4 fruit fly cellular contexts compared by ENCODE assay signal in the genomic region with DNA sequence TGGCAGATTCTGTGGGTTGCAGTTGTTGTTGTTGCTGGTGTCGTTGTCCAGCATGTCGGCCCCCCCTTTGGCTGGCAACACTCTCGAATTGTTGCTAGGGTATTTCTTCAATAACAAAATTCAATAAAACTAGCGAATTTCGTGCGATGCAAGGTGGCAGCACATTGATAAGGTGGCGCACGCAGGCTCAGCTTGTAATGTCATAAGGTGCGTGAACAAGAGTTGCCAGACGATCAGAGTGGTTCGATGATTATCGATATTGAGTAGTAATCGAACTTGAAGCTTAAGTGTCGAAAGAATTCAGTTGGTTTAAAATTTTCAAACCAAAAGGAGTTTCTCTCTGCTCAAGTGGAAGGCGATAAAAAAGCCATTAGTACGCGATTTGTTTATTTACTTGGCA.
TF ChIP-seq lines count a peak whose summit lies in the region.

Gene CG2701, minus strand, starts transcription at position 206 of the 400 bp plus-strand sequence.

- peak; percentile 2 for TF ChIP-seq CTCF in whole organism, embryonic (GFP tag; optimal IDR thresholded peaks at IDR 0.05; lab: Kevin White, UChicago)

TF ChIP-seq in whole organism, adult, 20 proteins besides CTCF, POLR2A, EP300 and RAD21:
- TF ChIP-seq bab1 (GFP tag; optimal IDR thresholded peaks at IDR 0.05; lab: Kevin White, UChicago) (peak; percentile 72), Hr96 (GFP tag; optimal IDR thresholded peaks at IDR 0.05; lab: Kevin White, UChicago) (no peak), CG11617 (GFP tag; optimal IDR thresholded peaks at IDR 0.05; lab: Kevin White, UChicago) (no peak), pad (GFP tag; optimal IDR thresholded peaks at IDR 0.05; lab: Kevin White, UChicago) (no peak), CG33017 (tag; optimal IDR thresholded peaks at IDR 0.05; lab: Kevin White, UChicago) (no peak), toe (GFP tag; optimal IDR thresholded peaks at IDR 0.05; lab: Kevin White, UChicago) (no peak), CG1620 (GFP tag; optimal IDR thresholded peaks at IDR 0.05; lab: Kevin White, UChicago) (peak; percentile 19), tj (GFP tag; optimal IDR thresholded peaks at IDR 0.05; lab: Kevin White, UChicago) (no peak), Mnt (GFP tag; optimal IDR thresholded peaks at IDR 0.05; lab: Kevin White, UChicago) (peak; percentile 40), cnc (optimal IDR thresholded peaks at IDR 0.05; lab: Kevin White, UChicago) (no peak)
TF ChIP-seq in whole organism, adult: peak in this region for 3.

TF ChIP-seq in whole organism, embryonic, 481 proteins besides CTCF, POLR2A, EP300 and RAD21 (continues in another document):
- TF ChIP-seq CG10366 (GFP tag; IDR thresholded peaks at IDR 0.05; lab: Robert Waterston, UW) (no peak), Myb (GFP tag; optimal IDR thresholded peaks at IDR 0.05; lab: Kevin White, UChicago) (peak; percentile 94), CG2116 (GFP tag; optimal IDR thresholded peaks at IDR 0.05; lab: Kevin White, UChicago) (peak; percentile 57), nom (GFP tag; optimal IDR thresholded peaks at IDR 0.05; lab: Kevin White, UChicago) (no peak), sna (GFP tag; IDR thresholded peaks at IDR 0.05; lab: Robert Waterston, UW; ENCODE audit: partially characterized antibody) (peak; percentile 51; the same call in 1 of the 2 replicates), CG13624 (GFP tag; optimal IDR thresholded peaks at IDR 0.05; lab: Kevin White, UChicago) (peak; percentile 18), gcm2 (GFP tag; optimal IDR thresholded peaks at IDR 0.05; lab: Kevin White, UChicago) (no peak), row (GFP tag; IDR thresholded peaks at IDR 0.05; lab: Robert Waterston, UW) (peak; percentile 65), her (GFP tag; optimal IDR thresholded peaks at IDR 0.05; lab: Kevin White, UChicago) (peak; percentile 39), knrl (GFP tag; IDR thresholded peaks at IDR 0.05; lab: Robert Waterston, UW; ENCODE audit: partially characterized antibody) (peak; percentile 66), gcm (GFP tag; optimal IDR thresholded peaks at IDR 0.05; lab: Kevin White, UChicago) (no peak), Trl (optimal IDR thresholded peaks at IDR 0.05; lab: Kevin White, UChicago) (no peak), Trl (GFP tag; optimal IDR thresholded peaks at IDR 0.05; lab: Kevin White, UChicago) (peak; percentile 0), CG4730 (GFP tag; IDR thresholded peaks at IDR 0.05; lab: Robert Waterston, UW) (no peak), CG6791 (GFP tag; IDR thresholded peaks at IDR 0.05; lab: Robert Waterston, UW; ENCODE audit: partially characterized antibody) (peak; percentile 81), MBD-R2 (GFP tag; IDR thresholded peaks at IDR 0.05; lab: Robert Waterston, UW) (peak; percentile 95), CG11723 (GFP tag; optimal IDR thresholded peaks at IDR 0.05; lab: Kevin White, UChicago) (no peak), CG8478 (optimal IDR thresholded peaks at IDR 0.05; lab: Kevin White, UChicago) (no peak), ERR (GFP tag; optimal IDR thresholded peaks at IDR 0.05; lab: Kevin White, UChicago) (peak; percentile 6), gfzf (GFP tag; optimal IDR thresholded peaks at IDR 0.05; lab: Kevin White, UChicago) (peak; percentile 32), CG1529 (GFP tag; optimal IDR thresholded peaks at IDR 0.05; lab: Kevin White, UChicago) (no peak), Elba2 (GFP tag; optimal IDR thresholded peaks at IDR 0.05; lab: Kevin White, UChicago) (peak; percentile 12), ci (GFP tag; IDR thresholded peaks at IDR 0.05; lab: Robert Waterston, UW) (0 out of 3 replicates have a peak, but pooled peaks have one; percentile 17), CG17829 (tag; optimal IDR thresholded peaks at IDR 0.05; lab: Kevin White, UChicago) (peak; percentile 7), pho (GFP tag; optimal IDR thresholded peaks at IDR 0.05; lab: Kevin White, UChicago) (peak; percentile 4)

TF ChIP-seq in whole organism, prepupa, 60 proteins besides CTCF, POLR2A, EP300 and RAD21:
- no peak for TF ChIP-seq fkh (GFP tag; optimal IDR thresholded peaks at IDR 0.05; lab: Kevin White, UChicago)
- TF ChIP-seq esn (GFP tag; optimal IDR thresholded peaks at IDR 0.05; lab: Kevin White, UChicago) = peak; percentile 26
- TF ChIP-seq Eip93F (GFP tag; optimal IDR thresholded peaks at IDR 0.05; lab: Kevin White, UChicago) = no peak
- TF ChIP-seq fd59A (GFP tag; optimal IDR thresholded peaks at IDR 0.05; lab: Kevin White, UChicago) = no peak
- no peak for TF ChIP-seq Hr38 (GFP tag; optimal IDR thresholded peaks at IDR 0.05; lab: Kevin White, UChicago)
- no peak for TF ChIP-seq Hr39 (GFP tag; optimal IDR thresholded peaks at IDR 0.05; lab: Kevin White, UChicago)
- no peak for TF ChIP-seq CG11294 (GFP tag; IDR thresholded peaks at IDR 0.05; lab: Robert Waterston, UW)

TF ChIP-seq in whole organism, wandering third instar larva, 38 proteins besides CTCF, POLR2A, EP300 and RAD21:
- TF ChIP-seq HLH106 (tag; optimal IDR thresholded peaks at IDR 0.05; lab: Kevin White, UChicago) (no peak), Dfd (GFP tag; optimal IDR thresholded peaks at IDR 0.05; lab: Kevin White, UChicago) (no peak), Myc (optimal IDR thresholded peaks at IDR 0.05; lab: Kevin White, UChicago) (no peak), CG9705 (GFP tag; optimal IDR thresholded peaks at IDR 0.05; lab: Kevin White, UChicago) (no peak), Hr83 (GFP tag; optimal IDR thresholded peaks at IDR 0.05; lab: Kevin White, UChicago; ENCODE audit: poor library complexity, severe bottlenecking) (peak; percentile 42)
